Worm (Caenorhabditis elegans): ENCODE measurements around the gene clec-75.

Gene clec-75

DNA sequence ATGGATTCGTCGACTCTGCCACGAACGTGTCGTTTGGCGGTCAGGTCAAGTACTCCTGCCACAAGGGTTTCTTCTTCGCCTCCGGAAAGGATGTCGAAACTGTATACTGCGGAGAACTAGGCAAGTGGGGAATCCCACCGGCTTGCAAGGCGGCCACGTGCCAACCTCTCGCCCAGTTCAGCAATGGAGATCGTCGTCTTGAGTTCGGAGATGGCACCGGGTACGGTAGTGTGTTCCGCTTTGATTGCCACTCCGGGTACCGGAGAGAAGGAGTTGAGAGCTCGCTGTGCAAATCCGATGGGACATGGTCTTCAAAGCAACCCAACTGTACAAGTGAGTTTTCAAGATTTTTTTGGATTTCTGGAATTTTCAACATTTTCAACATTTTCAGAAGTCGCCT is 39.1 kb downstream of the clec-75 start:
- TF ChIP-seq ets-7 (tag; optimal IDR thresholded peaks at IDR 0.05) (no peak), pes-1 (GFP tag; IDR thresholded peaks at IDR 0.05) (no peak), F13C5.2 (tag; optimal IDR thresholded peaks at IDR 0.05) (no peak), ceh-36 (tag; optimal IDR thresholded peaks at IDR 0.05) (no peak), tbx-37 (GFP tag; conservative IDR thresholded peaks at IDR 0.05) (no peak), B0310.2 (tag; optimal IDR thresholded peaks at IDR 0.05) (no peak), aly-1 (tag; optimal IDR thresholded peaks at IDR 0.05) (no peak), hmg-4 (GFP tag; optimal IDR thresholded peaks at IDR 0.05) (no peak), ama-1 (optimal IDR thresholded peaks at IDR 0.05) (no peak), tbx-11 (GFP tag; IDR thresholded peaks at IDR 0.05) (no peak), flt-1 (GFP tag; IDR thresholded peaks at IDR 0.05) (no peak), hnd-1 (tag; optimal IDR thresholded peaks at IDR 0.05) (no peak), ceh-13 (GFP tag; optimal IDR thresholded peaks at IDR 0.05) (no peak), tra-4 (tag; optimal IDR thresholded peaks at IDR 0.05) (no peak), scrt-1 (GFP tag; IDR thresholded peaks at IDR 0.05) (no peak), hmbx-1 (tag; optimal IDR thresholded peaks at IDR 0.05) (no peak), sea-1 (GFP tag; conservative IDR thresholded peaks at IDR 0.05) (no peak)

DNA sequence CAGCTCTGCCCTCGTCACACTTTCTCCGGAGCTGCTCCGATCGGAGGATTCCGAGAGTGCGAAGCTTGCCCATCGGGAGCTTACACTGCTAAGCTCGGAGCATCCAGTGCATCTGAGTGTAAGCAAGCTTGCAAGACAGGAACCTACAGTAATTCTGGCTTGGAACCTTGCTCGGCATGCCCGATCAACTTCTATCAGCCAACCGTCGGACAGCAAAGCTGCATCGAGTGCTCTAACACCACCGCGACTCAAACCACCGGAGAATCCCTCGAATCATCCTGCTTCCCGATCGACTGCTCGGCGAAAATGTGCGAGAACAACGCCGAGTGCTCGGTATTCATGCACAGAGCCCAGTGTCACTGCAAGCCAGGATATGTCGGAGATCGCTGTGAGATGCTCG is 43.7 kb downstream of the clec-75 start:
- TF ChIP-seq tra-4 (tag; optimal IDR thresholded peaks at IDR 0.05) (no peak), sea-1 (GFP tag; conservative IDR thresholded peaks at IDR 0.05) (no peak), ama-1 (optimal IDR thresholded peaks at IDR 0.05) (no peak), scrt-1 (GFP tag; IDR thresholded peaks at IDR 0.05) (no peak), F13C5.2 (tag; optimal IDR thresholded peaks at IDR 0.05) (no peak), B0310.2 (tag; optimal IDR thresholded peaks at IDR 0.05) (no peak), hmg-4 (GFP tag; optimal IDR thresholded peaks at IDR 0.05) (no peak), tbx-11 (GFP tag; IDR thresholded peaks at IDR 0.05) (no peak), hnd-1 (tag; optimal IDR thresholded peaks at IDR 0.05) (no peak), ceh-36 (tag; optimal IDR thresholded peaks at IDR 0.05) (no peak), ceh-13 (GFP tag; optimal IDR thresholded peaks at IDR 0.05) (no peak), pes-1 (GFP tag; IDR thresholded peaks at IDR 0.05) (no peak), hmbx-1 (tag; optimal IDR thresholded peaks at IDR 0.05) (no peak), tbx-37 (GFP tag; conservative IDR thresholded peaks at IDR 0.05) (no peak), flt-1 (GFP tag; IDR thresholded peaks at IDR 0.05) (no peak), aly-1 (tag; optimal IDR thresholded peaks at IDR 0.05) (no peak), ets-7 (tag; optimal IDR thresholded peaks at IDR 0.05) (no peak)

DNA sequence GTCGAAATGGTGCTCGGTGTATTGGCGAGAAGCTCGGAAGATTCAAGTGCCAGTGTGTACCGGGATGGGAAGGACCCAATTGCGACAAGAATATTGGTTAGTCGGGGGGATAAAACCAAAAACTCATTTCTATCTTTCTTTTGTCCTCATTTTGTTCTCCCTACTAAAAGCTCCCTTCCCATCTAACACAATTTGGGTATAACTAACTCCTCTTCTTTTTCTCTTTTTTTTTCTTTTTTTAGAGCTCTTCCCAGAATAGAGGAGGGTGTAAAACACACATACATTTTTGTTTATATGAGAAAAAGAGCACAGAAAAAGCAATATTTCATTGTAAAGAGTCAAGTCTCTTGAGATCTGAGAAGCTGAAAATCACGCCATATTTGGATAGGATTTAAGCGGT is 44.6 kb downstream of the clec-75 start:
- TF ChIP-seq hmbx-1 (tag; optimal IDR thresholded peaks at IDR 0.05) (no peak), scrt-1 (GFP tag; IDR thresholded peaks at IDR 0.05) (no peak), tbx-11 (GFP tag; IDR thresholded peaks at IDR 0.05) (no peak), B0310.2 (tag; optimal IDR thresholded peaks at IDR 0.05) (no peak), tbx-37 (GFP tag; conservative IDR thresholded peaks at IDR 0.05) (no peak), flt-1 (GFP tag; IDR thresholded peaks at IDR 0.05) (no peak)

DNA sequence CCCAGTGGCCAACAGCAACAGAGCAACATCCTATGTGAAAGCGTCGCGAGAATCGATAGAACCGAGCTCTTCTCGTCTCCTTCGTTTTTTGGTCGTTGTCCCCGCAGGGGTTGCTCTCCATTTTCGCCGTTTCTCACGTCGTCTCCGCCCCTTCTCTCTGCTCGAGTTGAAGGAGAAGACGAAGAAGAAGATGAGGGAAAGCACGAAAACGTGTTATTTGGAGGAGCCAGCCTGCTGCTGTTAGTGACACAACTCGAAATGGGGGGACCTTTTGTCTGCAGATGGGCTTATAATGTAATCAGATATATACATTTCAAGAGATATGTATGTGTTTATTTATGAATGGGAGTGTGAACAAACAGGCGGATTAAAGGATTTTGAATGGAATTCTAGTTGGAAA is 47.2 kb downstream of the clec-75 start, which contains the start of gene W02C12.2:
W02C12.2 (minus strand) TSS at position 277 of the 400 bp plus-strand sequence.
- no peak for TF ChIP-seq sea-1 (GFP tag; conservative IDR thresholded peaks at IDR 0.05)
- TF ChIP-seq ceh-36 (tag; optimal IDR thresholded peaks at IDR 0.05) = no peak
- no peak for TF ChIP-seq scrt-1 (GFP tag; IDR thresholded peaks at IDR 0.05)
- TF ChIP-seq tbx-11 (GFP tag; IDR thresholded peaks at IDR 0.05) = no peak
- no peak for TF ChIP-seq hmg-4 (GFP tag; optimal IDR thresholded peaks at IDR 0.05)
- no peak for TF ChIP-seq hmbx-1 (tag; optimal IDR thresholded peaks at IDR 0.05)
- no peak for TF ChIP-seq tra-4 (tag; optimal IDR thresholded peaks at IDR 0.05)
- TF ChIP-seq ceh-13 (GFP tag; optimal IDR thresholded peaks at IDR 0.05) = no peak
- TF ChIP-seq pes-1 (GFP tag; IDR thresholded peaks at IDR 0.05) = no peak
- TF ChIP-seq F13C5.2 (tag; optimal IDR thresholded peaks at IDR 0.05) = no peak
- TF ChIP-seq flt-1 (GFP tag; IDR thresholded peaks at IDR 0.05) = no peak
- no peak for TF ChIP-seq hnd-1 (tag; optimal IDR thresholded peaks at IDR 0.05)
- no peak for TF ChIP-seq aly-1 (tag; optimal IDR thresholded peaks at IDR 0.05)
- TF ChIP-seq tbx-37 (GFP tag; conservative IDR thresholded peaks at IDR 0.05) = no peak
- no peak for TF ChIP-seq ama-1 (optimal IDR thresholded peaks at IDR 0.05)
- no peak for TF ChIP-seq ets-7 (tag; optimal IDR thresholded peaks at IDR 0.05)
- TF ChIP-seq B0310.2 (tag; optimal IDR thresholded peaks at IDR 0.05) = no peak

DNA sequence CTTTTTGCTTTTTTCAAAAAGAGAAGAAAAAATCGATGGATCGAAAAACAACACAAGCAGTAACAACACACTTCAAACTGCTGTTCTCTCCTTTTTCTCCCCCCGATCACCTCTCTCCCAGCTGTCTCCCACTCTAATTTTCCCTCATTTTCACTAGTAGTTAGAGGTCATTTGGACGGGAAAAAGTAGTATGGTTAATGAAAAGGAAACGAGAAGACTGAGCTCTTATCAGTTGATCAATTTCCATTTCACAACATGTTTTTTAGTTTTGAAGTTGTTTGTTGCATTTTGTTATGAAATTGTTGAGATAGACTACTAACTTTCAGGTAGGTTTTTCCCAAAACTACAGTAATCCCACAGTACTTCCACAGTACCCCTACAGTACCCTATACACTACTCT is 47.9 kb downstream of the clec-75 start:
- TF ChIP-seq pes-1 (GFP tag; IDR thresholded peaks at IDR 0.05) = no peak
- TF ChIP-seq tbx-11 (GFP tag; IDR thresholded peaks at IDR 0.05) = no peak
- no peak for TF ChIP-seq hmg-4 (GFP tag; optimal IDR thresholded peaks at IDR 0.05)
- TF ChIP-seq sea-1 (GFP tag; conservative IDR thresholded peaks at IDR 0.05) = no peak
- TF ChIP-seq B0310.2 (tag; optimal IDR thresholded peaks at IDR 0.05) = no peak
- no peak for TF ChIP-seq ceh-13 (GFP tag; optimal IDR thresholded peaks at IDR 0.05)

DNA sequence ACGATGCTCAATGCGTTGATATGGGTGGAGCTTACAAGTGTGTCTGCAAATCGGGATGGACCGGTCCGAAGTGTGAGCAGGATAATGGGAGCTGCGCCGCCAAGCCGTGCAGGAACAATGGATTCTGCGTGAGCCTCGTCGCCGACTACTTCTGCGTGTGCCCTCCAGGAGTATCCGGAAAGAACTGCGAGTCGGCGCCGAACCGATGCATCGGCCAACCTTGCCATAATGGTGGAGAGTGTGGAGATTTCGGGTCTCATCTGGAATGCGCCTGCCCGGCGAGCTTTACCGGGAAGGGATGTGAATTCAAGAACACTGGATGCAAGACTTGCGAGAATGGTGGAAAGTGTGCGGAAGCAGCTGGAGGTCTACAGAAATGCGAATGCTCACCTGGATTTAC is 49.4 kb downstream of the clec-75 start:
- TF ChIP-seq hnd-1 (tag; optimal IDR thresholded peaks at IDR 0.05) = no peak
- TF ChIP-seq B0310.2 (tag; optimal IDR thresholded peaks at IDR 0.05) = no peak
- TF ChIP-seq F13C5.2 (tag; optimal IDR thresholded peaks at IDR 0.05) = no peak

Measured in whole organism, early embryonic.